Fruit fly (Drosophila melanogaster): ENCODE data around the gene CG4678.

The CG4678 gene

DNA sequence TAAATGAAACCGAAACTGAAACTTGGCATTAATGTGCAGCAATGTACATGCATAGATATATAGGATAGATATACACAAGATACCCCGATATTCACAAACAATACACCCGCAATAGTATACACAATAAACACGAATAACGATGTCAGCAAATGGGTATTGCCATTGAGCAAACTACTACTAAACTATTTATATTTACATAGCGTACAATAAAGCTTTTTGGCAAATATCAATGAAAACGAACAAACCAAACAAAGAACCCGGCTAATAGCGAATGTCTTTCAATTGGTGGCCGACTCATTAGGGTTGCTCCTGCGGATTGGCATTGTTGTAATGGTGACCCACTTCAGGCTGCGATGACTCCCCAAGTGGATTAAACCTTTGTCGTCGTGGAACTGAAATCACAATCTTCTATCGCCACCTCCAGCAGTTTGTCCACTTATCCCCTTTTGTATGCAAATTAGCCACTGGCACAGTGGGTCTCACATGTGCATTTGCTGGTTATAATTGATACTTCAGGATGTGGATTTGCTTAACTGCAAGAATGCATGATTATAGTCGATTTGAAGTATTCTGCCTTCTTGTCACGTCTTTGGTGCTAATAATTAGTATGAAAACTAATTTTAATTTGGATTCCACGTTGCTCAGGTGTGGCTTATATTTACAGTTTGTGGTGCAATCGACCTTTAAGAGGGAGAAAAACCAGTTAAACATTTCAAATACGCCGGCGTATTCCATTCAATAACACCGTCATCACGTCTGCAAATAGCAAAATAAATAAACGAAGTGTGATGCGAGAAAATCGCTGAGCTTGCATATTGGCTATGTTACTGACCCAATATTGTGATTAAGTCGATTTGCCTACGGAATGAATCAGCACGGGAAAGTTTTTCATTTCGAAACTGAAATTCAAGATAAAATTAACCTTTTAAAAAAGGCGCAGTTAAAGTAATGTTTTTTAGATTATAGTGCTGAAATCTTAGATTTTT, 45.6 kb upstream of the CG4678 start (continued):
- TF ChIP-seq CG12391 (tag; optimal IDR thresholded peaks at IDR 0.05) (no peak), eve (GFP tag; optimal IDR thresholded peaks at IDR 0.05) (no peak), CG12769 (tag; optimal IDR thresholded peaks at IDR 0.05) (peak; percentile 38), CG31441 (GFP tag; IDR thresholded peaks at IDR 0.05) (no peak), her (GFP tag; optimal IDR thresholded peaks at IDR 0.05) (no peak), bowl (GFP tag; IDR thresholded peaks at IDR 0.05) (0 out of 2 replicates have a peak, but pooled peaks have one; percentile 30), CG9932 (GFP tag; IDR thresholded peaks at IDR 0.05) (peak; percentile 34; the same call in 1 of the 2 replicates), CG12219 (GFP tag; optimal IDR thresholded peaks at IDR 0.05) (no peak), CG16813 (GFP tag; IDR thresholded peaks at IDR 0.05; ENCODE audit: partially characterized antibody) (no peak), otp (GFP tag; IDR thresholded peaks at IDR 0.05) (peak; percentile 85), oc (tag; optimal IDR thresholded peaks at IDR 0.05) (peak; percentile 57), CG11723 (GFP tag; optimal IDR thresholded peaks at IDR 0.05) (no peak), zen2 (GFP tag; IDR thresholded peaks at IDR 0.05; ENCODE audit: partially characterized antibody) (no peak), klu (GFP tag; IDR thresholded peaks at IDR 0.05) (no peak), CG12942 (GFP tag; optimal IDR thresholded peaks at IDR 0.05) (no peak), CG10431 (GFP tag; optimal IDR thresholded peaks at IDR 0.05) (no peak), CG6765 (GFP tag; optimal IDR thresholded peaks at IDR 0.05) (no peak), Ada2b (GFP tag; IDR thresholded peaks at IDR 0.05) (peak; percentile 41; the same call in 1 of the 2 replicates), esg (GFP tag; conservative IDR thresholded peaks at IDR 0.05) (peak; percentile 89), CG1529 (GFP tag; optimal IDR thresholded peaks at IDR 0.05) (no peak), CG7987 (GFP tag; optimal IDR thresholded peaks at IDR 0.05) (no peak), pita (GFP tag; optimal IDR thresholded peaks at IDR 0.05) (no peak), CG14050 (GFP tag; IDR thresholded peaks at IDR 0.05) (peak; percentile 75), CG11398 (GFP tag; optimal IDR thresholded peaks at IDR 0.05) (no peak), D19A (tag; optimal IDR thresholded peaks at IDR 0.05) (no peak), gem (tag; optimal IDR thresholded peaks at IDR 0.05) (peak; percentile 51), shn (GFP tag; optimal IDR thresholded peaks at IDR 0.05) (no peak), toy (GFP tag; IDR thresholded peaks at IDR 0.05) (no peak), hb (GFP tag; IDR thresholded peaks at IDR 0.05; ENCODE audit: partially characterized antibody) (no peak), ERR (GFP tag; optimal IDR thresholded peaks at IDR 0.05) (peak; percentile 70), CG1233 (GFP tag; optimal IDR thresholded peaks at IDR 0.05) (no peak), Adf1 (GFP tag; IDR thresholded peaks at IDR 0.05) (no peak), CG12299 (tag; optimal IDR thresholded peaks at IDR 0.05) (no peak), ham (GFP tag; IDR thresholded peaks at IDR 0.05) (no peak), lilli (GFP tag; optimal IDR thresholded peaks at IDR 0.05) (peak; percentile 78), CG33213 (GFP tag; optimal IDR thresholded peaks at IDR 0.05) (no peak), Opbp (GFP tag; IDR thresholded peaks at IDR 0.05; ENCODE audit: partially characterized antibody) (no peak), NFAT (GFP tag; IDR thresholded peaks at IDR 0.05) (no peak), CrebB (tag; optimal IDR thresholded peaks at IDR 0.05) (no peak), CG34422 (GFP tag; IDR thresholded peaks at IDR 0.05) (no peak), Sox100B (GFP tag; optimal IDR thresholded peaks at IDR 0.05) (no peak), CG10462 (GFP tag; optimal IDR thresholded peaks at IDR 0.05) (no peak), CG10565 (GFP tag; optimal IDR thresholded peaks at IDR 0.05) (no peak), CG17359 (tag; optimal IDR thresholded peaks at IDR 0.05) (peak; percentile 9), CG3163 (GFP tag; optimal IDR thresholded peaks at IDR 0.05) (no peak), CG6254 (GFP tag; optimal IDR thresholded peaks at IDR 0.05) (no peak), Neu2 (GFP tag; optimal IDR thresholded peaks at IDR 0.05; ENCODE audit: borderline replicate concordance) (no peak), CG14965 (GFP tag; optimal IDR thresholded peaks at IDR 0.05; ENCODE audit: borderline replicate concordance) (no peak), CG2712 (tag; optimal IDR thresholded peaks at IDR 0.05) (peak; percentile 15)
